Worm (Caenorhabditis elegans): Measurements from ENCODE around the gene C14A11.5.

DNA sequence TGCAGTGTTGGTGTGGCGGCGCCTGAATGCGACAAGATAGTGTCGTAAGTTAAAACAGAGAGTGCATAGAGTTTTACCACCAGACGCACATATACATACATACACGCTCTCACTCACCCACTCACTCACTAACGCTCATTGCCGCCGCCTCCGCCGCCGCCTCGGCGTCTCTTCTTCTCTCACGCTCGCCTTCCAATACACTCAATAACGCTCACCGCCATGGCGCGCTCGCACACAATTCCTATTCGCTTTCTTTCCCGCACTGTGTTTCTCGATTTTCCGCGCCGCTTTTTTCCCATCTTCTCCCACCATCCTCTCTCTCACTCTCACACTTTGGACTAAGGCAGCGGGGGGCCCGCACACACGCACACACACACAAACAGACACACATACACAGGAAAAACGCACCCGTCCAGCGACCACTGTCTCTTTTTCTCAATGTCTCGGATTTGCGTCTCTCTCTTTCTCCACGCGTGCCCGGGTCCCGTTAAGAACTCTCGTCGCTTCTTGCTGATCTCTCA lies 45.1 kb upstream of the C14A11.5 start, which contains the start of gene kin-29:
- peak; percentile 68 for TF ChIP-seq fos-1 (tag; optimal IDR thresholded peaks at IDR 0.05)
- TF ChIP-seq elt-3 (tag; optimal IDR thresholded peaks at IDR 0.05) = no peak
- peak; percentile 90 for TF ChIP-seq nfya-1 (tag; optimal IDR thresholded peaks at IDR 0.05; ENCODE audit: insufficient read depth)
- peak; percentile 92 for TF ChIP-seq jun-1 (tag; optimal IDR thresholded peaks at IDR 0.05)
- TF ChIP-seq ztf-11 (tag; optimal IDR thresholded peaks at IDR 0.05) = no peak

Data from whole organism, L3 larva.